Worm (Caenorhabditis elegans): ENCODE data around the gene C41H7.9.

DNA sequence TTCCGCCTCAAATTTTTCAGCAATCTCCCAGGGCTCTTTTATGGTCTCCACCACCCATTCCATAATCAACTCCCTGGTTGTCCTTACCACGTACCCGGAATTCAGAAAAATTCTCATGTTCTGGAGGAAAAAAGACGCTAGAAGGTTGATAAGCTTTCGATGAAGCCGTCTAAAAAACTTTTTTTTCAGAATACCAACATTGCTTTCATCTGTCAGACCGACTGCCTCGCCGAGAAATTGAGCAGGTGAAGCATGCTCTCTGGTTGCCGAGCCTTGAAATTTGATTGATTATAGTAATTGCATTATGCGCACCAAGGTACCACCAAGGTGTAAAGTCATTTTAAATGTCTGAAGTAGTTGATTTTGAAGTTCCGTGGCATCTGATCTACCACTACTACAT is 33.8 kb upstream of the C41H7.9 start, which contains the start of gene sri-30:
- TF ChIP-seq mep-1 (tag; optimal IDR thresholded peaks at IDR 0.05) = no peak
- no peak for TF ChIP-seq mxl-3 (GFP tag; optimal IDR thresholded peaks at IDR 0.05)
- no peak for TF ChIP-seq nhr-11 (tag; optimal IDR thresholded peaks at IDR 0.05)
- TF ChIP-seq hlh-30 (tag; optimal IDR thresholded peaks at IDR 0.05; ENCODE audit: insufficient read depth) = no peak
- TF ChIP-seq F10B5.3 (tag; optimal IDR thresholded peaks at IDR 0.05) = no peak
- TF ChIP-seq ces-1 (GFP tag; optimal IDR thresholded peaks at IDR 0.05) = no peak

Data from whole organism, L4 larva.